Worm (Caenorhabditis elegans) whole organism, midembryonic: Measurements from ENCODE around the gene str-84.

ENCODE experiments used
- T22C8.4 ChIP-seq: fragments of 200-800 bp; sonication (Bioruptor generic); IDR thresholded peaks from 2 replicates; pipeline ENCODE4 v1.3.6; 2022; ENCODE audit warnings: missing genetic modification characterization, missing compliant biosample characterization
- cog-1 ChIP-seq: sonication (generic microtip); optimal IDR thresholded peaks from 2 replicates; lab custom pipeline; 2016; ENCODE audit warnings: missing genetic modification characterization, missing compliant biosample characterization
- flt-1 ChIP-seq: fragments of 200-800 bp; sonication (Bioruptor generic); IDR thresholded peaks from 2 replicates; pipeline ENCODE4 v1.3.6; 2022; ENCODE audit warnings: missing genetic modification characterization, missing compliant biosample characterization
- klf-2 ChIP-seq: fragments of 200-800 bp; sonication (Bioruptor generic); conservative IDR thresholded peaks from 2 replicates; pipeline ENCODE4 v1.3.6; 2022; ENCODE audit warnings: missing genetic modification reagents, missing genetic modification characterization, missing compliant biosample characterization
- med-1 ChIP-seq: sonication (generic microtip); optimal IDR thresholded peaks from 2 replicates; lab custom pipeline; 2017; ENCODE audit warnings: missing genetic modification characterization, mild to moderate bottlenecking, missing compliant biosample characterization, antibody characterized with exemption, missing genetic modification reagents; ENCODE audit not compliant: insufficient read depth
- ref-1 ChIP-seq: fragments of 200-800 bp; sonication (Bioruptor generic); conservative IDR thresholded peaks from 2 replicates; pipeline ENCODE4 v1.3.6; 2022; ENCODE audit warnings: missing genetic modification reagents, missing genetic modification characterization, missing compliant biosample characterization
- tab-1 ChIP-seq: fragments of 200-800 bp; sonication (Bioruptor generic); IDR thresholded peaks from 2 replicates; pipeline ENCODE4 v1.3.6; 2022; ENCODE audit warnings: missing genetic modification characterization, missing compliant biosample characterization
- ztf-23 ChIP-seq: fragments of 200-800 bp; sonication (Bioruptor generic); IDR thresholded peaks from 2 replicates; pipeline ENCODE4 v1.3.6; 2022; ENCODE audit warnings: missing genetic modification reagents, missing genetic modification characterization, missing compliant biosample characterization
- ztf-29 ChIP-seq: fragments of 200-800 bp; sonication (Bioruptor generic); IDR thresholded peaks from 2 replicates; pipeline ENCODE4 v1.3.6; 2022; ENCODE audit warnings: missing genetic modification reagents, missing genetic modification characterization, missing compliant biosample characterization

str-84 gene

ce11 chrV:8984783-8985182 lies 4.0 kb upstream of the str-84 start:
- TF ChIP-seq ref-1 (GFP tag; lab: Robert Waterston, UW) (no peak), cog-1 (no peak), flt-1 (no peak), med-1 (GFP tag; lab: Kevin White, UChicago) (no peak), T22C8.4 (no peak), tab-1 (GFP tag; lab: Robert Waterston, UW) (no peak), klf-2 (no peak), ztf-29 (GFP tag; lab: Robert Waterston, UW) (no peak), ztf-23 (GFP tag; lab: Robert Waterston, UW) (no peak)

- TF ChIP-seq T22C8.4 (no peak), ref-1 (GFP tag; lab: Robert Waterston, UW) (no peak), ztf-23 (GFP tag; lab: Robert Waterston, UW) (no peak), med-1 (GFP tag; lab: Kevin White, UChicago) (no peak), ztf-29 (GFP tag; lab: Robert Waterston, UW) (no peak), flt-1 (no peak), klf-2 (no peak), cog-1 (no peak), tab-1 (GFP tag; lab: Robert Waterston, UW) (no peak)
Observed at ce11 chrV:8983604-8984003, 2.9 kb upstream of the str-84 start, which contains the start of gene str-86. str-86 (minus strand) TSS chrV:8983704.

ce11 chrV:8977895-8978294 lies 2.9 kb downstream of the str-84 start:
- TF ChIP-seq ztf-23 (GFP tag; lab: Robert Waterston, UW): no peak
- TF ChIP-seq tab-1 (GFP tag; lab: Robert Waterston, UW): no peak
- TF ChIP-seq klf-2: no peak
- no peak for TF ChIP-seq ztf-29 (GFP tag; lab: Robert Waterston, UW)
- no peak for TF ChIP-seq ref-1 (GFP tag; lab: Robert Waterston, UW)
- no peak for TF ChIP-seq cog-1
- no peak for TF ChIP-seq T22C8.4
- no peak for TF ChIP-seq med-1 (GFP tag; lab: Kevin White, UChicago)
- TF ChIP-seq flt-1: no peak

- TF ChIP-seq ztf-23 (GFP tag; lab: Robert Waterston, UW) (no peak), flt-1 (no peak), ztf-29 (GFP tag; lab: Robert Waterston, UW) (no peak), T22C8.4 (no peak), tab-1 (GFP tag; lab: Robert Waterston, UW) (no peak), cog-1 (no peak), klf-2 (no peak), ref-1 (GFP tag; lab: Robert Waterston, UW) (no peak), med-1 (GFP tag; lab: Kevin White, UChicago) (no peak)
Observed at ce11 chrV:8974889-8975422, 5.8 kb downstream of the str-84 start, which contains the start of gene nhr-143. nhr-143 (minus strand) TSS chrV:8974939.

ce11 chrV:8972271-8972670 lies 8.5 kb downstream of the str-84 start, which contains the start of gene nhr-195:
nhr-195 (minus strand) TSS chrV:8972371.
- TF ChIP-seq ztf-23 (GFP tag; lab: Robert Waterston, UW) (no peak), flt-1 (no peak), med-1 (GFP tag; lab: Kevin White, UChicago) (no peak), cog-1 (no peak), tab-1 (GFP tag; lab: Robert Waterston, UW) (no peak), ref-1 (GFP tag; lab: Robert Waterston, UW) (no peak), T22C8.4 (no peak), klf-2 (no peak)

ce11 chrV:8966086-8966485 lies 14.7 kb downstream of the str-84 start, which contains the start of gene nhr-219:
nhr-219 (minus strand) TSS chrV:8966186.
- TF ChIP-seq ztf-23 (GFP tag; lab: Robert Waterston, UW) (no peak), flt-1 (no peak), ztf-29 (GFP tag; lab: Robert Waterston, UW) (no peak), ref-1 (GFP tag; lab: Robert Waterston, UW) (no peak), tab-1 (GFP tag; lab: Robert Waterston, UW) (no peak), med-1 (GFP tag; lab: Kevin White, UChicago) (no peak), cog-1 (no peak), klf-2 (no peak), T22C8.4 (no peak)

- TF ChIP-seq med-1 (GFP tag; lab: Kevin White, UChicago) (no peak), klf-2 (no peak), flt-1 (no peak), T22C8.4 (no peak)
Observed at ce11 chrV:8964055-8964758, 16.5 kb downstream of the str-84 start, which contains the start of gene nhr-44. nhr-44 (minus strand) TSS chrV:8964105.

- TF ChIP-seq flt-1 (no peak), T22C8.4 (0 out of 2 replicates have a peak, but pooled peaks have one; percentile 12), ztf-29 (GFP tag; lab: Robert Waterston, UW) (peak; percentile 69; the same call in 1 of the 2 replicates)
Observed at ce11 chrV:8956387-8957095, 24.2 kb downstream of the str-84 start, which contains the start of gene ttc-17. ttc-17 (plus strand) TSS chrV:8957045.

ce11 chrV:8949873-8950272 lies 30.9 kb downstream of the str-84 start:
- TF ChIP-seq med-1 (GFP tag; lab: Kevin White, UChicago): no peak
- TF ChIP-seq ztf-29 (GFP tag; lab: Robert Waterston, UW): no peak
- TF ChIP-seq tab-1 (GFP tag; lab: Robert Waterston, UW): no peak
- TF ChIP-seq cog-1: no peak
